Worm (Caenorhabditis elegans) whole organism, dauer: ENCODE results near the gene elmd-1.

Experiments
- unc-62 ChIP-seq: sonication (generic microtip); optimal IDR thresholded peaks from 2 replicates; lab custom pipeline; 2017; ENCODE audit warnings: missing biosample characterization, missing genetic modification reagents, missing genetic modification characterization

elmd-1 gene

ce11 chrIII:3389426-3390020 is at the start of gene elmd-1, which contains the start of gene hecw-1:
elmd-1 (plus strand) TSS chrIII:3389919.
hecw-1 (minus strand) TSS chrIII:3389970.
- TF ChIP-seq unc-62 = no peak

- TF ChIP-seq unc-62 = no peak
Measured at ce11 chrIII:3343463-3343862, 46.3 kb upstream of the elmd-1 start.

- no peak for TF ChIP-seq unc-62
Measured at ce11 chrIII:3344573-3344972, 45.1 kb upstream of the elmd-1 start, which contains the start of gene gei-1. gei-1 (plus strand) TSS chrIII:3344873.

- TF ChIP-seq unc-62 = no peak
Measured at ce11 chrIII:3345835-3346234, 43.9 kb upstream of the elmd-1 start.

ce11 chrIII:3346665-3347064 is 43.1 kb upstream of the elmd-1 start:
- TF ChIP-seq unc-62 = no peak

- no peak for TF ChIP-seq unc-62
Measured at ce11 chrIII:3349061-3349460, 40.7 kb upstream of the elmd-1 start.

- no peak for TF ChIP-seq unc-62
Measured at ce11 chrIII:3351091-3351490, 38.6 kb upstream of the elmd-1 start.

ce11 chrIII:3351672-3352071 is 38.0 kb upstream of the elmd-1 start:
- TF ChIP-seq unc-62 = no peak

- TF ChIP-seq unc-62 = no peak
Measured at ce11 chrIII:3355791-3356190, 33.9 kb upstream of the elmd-1 start.

- TF ChIP-seq unc-62 = no peak
Measured at ce11 chrIII:3360067-3360466, 29.7 kb upstream of the elmd-1 start.

ce11 chrIII:3367772-3368171 is 21.9 kb upstream of the elmd-1 start:
- no peak for TF ChIP-seq unc-62

ce11 chrIII:3370054-3370453 is 19.7 kb upstream of the elmd-1 start, which contains the start of gene prk-2:
prk-2 (minus strand) TSS chrIII:3370209.
- TF ChIP-seq unc-62 = no peak

- TF ChIP-seq unc-62 = no peak
Measured at ce11 chrIII:3370770-3371169, 18.9 kb upstream of the elmd-1 start.

ce11 chrIII:3372278-3372677 is 17.4 kb upstream of the elmd-1 start:
- TF ChIP-seq unc-62 = no peak

ce11 chrIII:3377134-3377533 is 12.6 kb upstream of the elmd-1 start:
- TF ChIP-seq unc-62 = no peak

ce11 chrIII:3377700-3378099 is 12.0 kb upstream of the elmd-1 start:
- TF ChIP-seq unc-62 = no peak

- no peak for TF ChIP-seq unc-62
Measured at ce11 chrIII:3381866-3382265, 7.9 kb upstream of the elmd-1 start.

- no peak for TF ChIP-seq unc-62
Measured at ce11 chrIII:3382465-3382864, 7.3 kb upstream of the elmd-1 start.

ce11 chrIII:3390144-3390543 is 425 bp downstream of the elmd-1 start:
- no peak for TF ChIP-seq unc-62
